Worm (Caenorhabditis elegans): ENCODE results near the gene K11D12.12.

K11D12.12 gene

DNA sequence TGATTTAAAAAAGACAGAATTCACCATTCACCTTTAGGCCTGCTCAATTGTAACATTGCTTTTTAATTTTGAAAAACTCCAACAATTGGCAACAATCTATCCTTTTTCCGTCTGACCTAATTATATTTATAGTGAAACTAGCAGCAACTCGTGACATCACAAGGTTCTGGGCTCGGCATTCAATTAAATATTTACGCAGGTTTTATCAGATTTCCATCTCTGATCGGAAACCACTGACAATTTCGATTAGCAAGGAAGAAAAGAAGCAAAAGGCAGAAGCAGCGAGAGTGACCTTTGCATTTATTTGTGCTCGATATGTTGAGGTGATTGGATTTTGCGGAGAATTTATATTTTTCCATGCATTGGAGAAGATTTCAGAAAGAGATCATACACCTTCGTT, 38.3 kb downstream of the K11D12.12 start:
- no peak for TF ChIP-seq tbx-8 (GFP tag; optimal IDR thresholded peaks at IDR 0.05)
- TF ChIP-seq hlh-1 (tag; optimal IDR thresholded peaks at IDR 0.05) = no peak
- no peak for TF ChIP-seq unc-62 (GFP tag; optimal IDR thresholded peaks at IDR 0.05)
- no peak for TF ChIP-seq mls-2 (tag; optimal IDR thresholded peaks at IDR 0.05)
- TF ChIP-seq blmp-1 (tag; optimal IDR thresholded peaks at IDR 0.05) = no peak
- no peak for TF ChIP-seq mep-1 (tag; optimal IDR thresholded peaks at IDR 0.05)
- no peak for TF ChIP-seq mab-5 (tag; optimal IDR thresholded peaks at IDR 0.05)
- TF ChIP-seq bed-3 (GFP tag; optimal IDR thresholded peaks at IDR 0.05) = no peak
- no peak for TF ChIP-seq lin-32 (GFP tag; optimal IDR thresholded peaks at IDR 0.05)

ce11 chrV:5097035-5097434, 45.0 kb downstream of the K11D12.12 start, which contains the start of gene C04F5.2:
TSS of gene C04F5.2 (minus strand) at chrV:5097135.
- TF ChIP-seq flh-1 (GFP tag; optimal IDR thresholded peaks at IDR 0.05) (no peak), zip-8 (tag; optimal IDR thresholded peaks at IDR 0.05) (no peak), bed-3 (GFP tag; optimal IDR thresholded peaks at IDR 0.05) (no peak), lin-32 (GFP tag; optimal IDR thresholded peaks at IDR 0.05) (no peak), ces-1 (GFP tag; optimal IDR thresholded peaks at IDR 0.05) (no peak)

ce11 chrV:5098925-5099324, 46.9 kb downstream of the K11D12.12 start, which contains the start of gene unc-46:
TSS of gene unc-46 (minus strand) at chrV:5099025.
- TF ChIP-seq nhr-237 (tag; optimal IDR thresholded peaks at IDR 0.05) (no peak), unc-120 (tag; optimal IDR thresholded peaks at IDR 0.05; ENCODE audit: poor library complexity, severe bottlenecking) (no peak), lsy-2 (tag; optimal IDR thresholded peaks at IDR 0.05) (no peak), pha-4 (tag; optimal IDR thresholded peaks at IDR 0.05) (no peak), bed-3 (GFP tag; optimal IDR thresholded peaks at IDR 0.05) (no peak), lin-32 (GFP tag; optimal IDR thresholded peaks at IDR 0.05) (no peak), ham-2 (GFP tag; optimal IDR thresholded peaks at IDR 0.05) (no peak), drap-1 (GFP tag; optimal IDR thresholded peaks at IDR 0.05) (no peak), ztf-11 (tag; optimal IDR thresholded peaks at IDR 0.05) (no peak), unc-62 (GFP tag; optimal IDR thresholded peaks at IDR 0.05) (no peak), unc-39 (tag; optimal IDR thresholded peaks at IDR 0.05) (no peak), ces-1 (GFP tag; optimal IDR thresholded peaks at IDR 0.05) (no peak), ceh-83 (GFP tag; optimal IDR thresholded peaks at IDR 0.05) (no peak), mep-1 (tag; optimal IDR thresholded peaks at IDR 0.05) (no peak)

DNA sequence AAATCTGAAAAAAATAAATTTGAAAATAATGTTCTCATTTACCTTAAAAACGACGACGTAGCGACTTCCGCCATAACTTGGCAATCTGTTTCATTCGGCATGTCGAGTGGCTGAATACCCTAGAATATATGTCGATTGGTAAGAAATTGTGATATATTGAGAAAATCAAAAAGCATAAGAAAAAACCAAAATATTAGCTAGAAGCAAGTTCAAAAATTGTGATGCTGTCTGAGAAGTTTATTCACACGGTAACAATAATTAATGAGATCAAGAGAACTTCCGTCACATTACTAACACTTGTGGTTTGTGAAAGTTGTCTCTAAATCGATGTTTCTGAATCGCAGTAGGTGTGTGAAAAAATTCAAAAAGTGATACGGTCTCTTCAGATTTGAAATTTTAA, 50.0 kb downstream of the K11D12.12 start, which contains the start of gene srab-1:
srab-1 (minus strand) TSS at position 101 of the 400 bp plus-strand sequence.
- TF ChIP-seq nhr-237 (tag; optimal IDR thresholded peaks at IDR 0.05) (no peak), M03D4.4 (tag; optimal IDR thresholded peaks at IDR 0.05) (no peak), mep-1 (tag; optimal IDR thresholded peaks at IDR 0.05) (no peak), drap-1 (GFP tag; optimal IDR thresholded peaks at IDR 0.05) (no peak), mab-5 (tag; optimal IDR thresholded peaks at IDR 0.05) (no peak), zip-8 (tag; optimal IDR thresholded peaks at IDR 0.05) (no peak), nhr-76 (tag; optimal IDR thresholded peaks at IDR 0.05) (no peak), elt-1 (tag; optimal IDR thresholded peaks at IDR 0.05; ENCODE audit: borderline replicate concordance, insufficient read depth) (no peak), nhr-2 (tag; optimal IDR thresholded peaks at IDR 0.05) (no peak), ztf-11 (tag; optimal IDR thresholded peaks at IDR 0.05) (no peak), mls-2 (tag; optimal IDR thresholded peaks at IDR 0.05) (no peak), elt-3 (tag; optimal IDR thresholded peaks at IDR 0.05) (no peak), tbx-8 (GFP tag; optimal IDR thresholded peaks at IDR 0.05) (no peak), hlh-1 (tag; optimal IDR thresholded peaks at IDR 0.05) (no peak), unc-120 (tag; optimal IDR thresholded peaks at IDR 0.05; ENCODE audit: poor library complexity, severe bottlenecking) (no peak), ces-1 (GFP tag; optimal IDR thresholded peaks at IDR 0.05) (no peak), ceh-39 (tag; optimal IDR thresholded peaks at IDR 0.05) (no peak), unc-39 (tag; optimal IDR thresholded peaks at IDR 0.05) (no peak), snpc-4 (tag; optimal IDR thresholded peaks at IDR 0.05) (no peak), nhr-12 (tag; optimal IDR thresholded peaks at IDR 0.05) (no peak)

Measured in whole organism, mixed stage, embryonic.